Worm (Caenorhabditis elegans) whole organism, L2 larva: ENCODE measurements around the gene col-107.

Experiments
- F13H6.1 ChIP-seq: sonication (generic microtip); optimal IDR thresholded peaks from 2 replicates; lab custom pipeline; 2016; ENCODE audit warnings: missing genetic modification characterization, missing compliant biosample characterization
- Y55F3AM.14 ChIP-seq: fragments of 200-800 bp; sonication (Bioruptor generic); optimal IDR thresholded peaks from 2 replicates; lab custom pipeline; 2018; ENCODE audit warnings: mild to moderate bottlenecking, missing genetic modification characterization, missing compliant biosample characterization
- ZK546.5 ChIP-seq: sonication (generic microtip); optimal IDR thresholded peaks from 2 replicates; lab custom pipeline; 2017; ENCODE audit warnings: missing biosample characterization, missing genetic modification characterization
- alr-1 ChIP-seq: fragments of 150-350 bp; optimal IDR thresholded peaks from 2 replicates; lab custom pipeline; 2014; ENCODE audit warnings: missing biosample characterization, missing genetic modification characterization
- ama-1 ChIP-seq: fragments of 150-350 bp; optimal IDR thresholded peaks from 2 replicates; lab custom pipeline; 2018; ENCODE audit warnings: inconsistent platforms
- blmp-1 ChIP-seq: sonication (generic microtip); optimal IDR thresholded peaks from 2 replicates; lab custom pipeline; 2017; ENCODE audit warnings: missing genetic modification characterization, mild to moderate bottlenecking, missing compliant biosample characterization, antibody characterized with exemption, moderate library complexity; ENCODE audit not compliant: insufficient read depth
- ceh-16 ChIP-seq: fragments of 150-350 bp; optimal IDR thresholded peaks from 2 replicates; lab custom pipeline; 2014; ENCODE audit warnings: missing biosample characterization, missing genetic modification characterization
- ceh-82 ChIP-seq: fragments of 150-350 bp; optimal IDR thresholded peaks from 2 replicates; lab custom pipeline; 2014; ENCODE audit warnings: missing biosample characterization, missing genetic modification characterization
- crh-2 ChIP-seq: sonication (generic microtip); optimal IDR thresholded peaks from 2 replicates; lab custom pipeline; 2017; ENCODE audit warnings: missing biosample characterization, missing genetic modification characterization
- dmd-4 ChIP-seq: sonication (generic microtip); optimal IDR thresholded peaks from 2 replicates; lab custom pipeline; 2017; ENCODE audit warnings: missing biosample characterization, missing genetic modification characterization
- egl-27 ChIP-seq: sonication (generic microtip); optimal IDR thresholded peaks from 3 replicates; lab custom pipeline; 2017; ENCODE audit warnings: missing biosample characterization, missing genetic modification reagents, missing genetic modification characterization
- elt-1 ChIP-seq: fragments of 150-350 bp; optimal IDR thresholded peaks from 2 replicates; lab custom pipeline; 2014; ENCODE audit warnings: missing biosample characterization, missing genetic modification characterization
- elt-3 ChIP-seq: sonication (generic microtip); optimal IDR thresholded peaks from 2 replicates; lab custom pipeline; 2017; ENCODE audit warnings: missing biosample characterization, missing genetic modification characterization
- fos-1 ChIP-seq: fragments of 150-350 bp; optimal IDR thresholded peaks from 2 replicates; lab custom pipeline; 2014; ENCODE audit warnings: missing biosample characterization, missing genetic modification characterization
- gmeb-1 ChIP-seq: fragments of 150-350 bp; optimal IDR thresholded peaks from 2 replicates; lab custom pipeline; 2014; ENCODE audit warnings: missing biosample characterization, missing genetic modification characterization
- lin-11 ChIP-seq: fragments of 150-350 bp; sonication (generic microtip); optimal IDR thresholded peaks from 2 replicates; lab custom pipeline; 2014; ENCODE audit warnings: missing biosample characterization, missing genetic modification characterization, inconsistent platforms, mixed read lengths
- lin-39 ChIP-seq: fragments of 150-350 bp; optimal IDR thresholded peaks from 2 replicates; lab custom pipeline; 2014; ENCODE audit warnings: missing biosample characterization, missing genetic modification reagents, missing genetic modification characterization
- lsy-2 ChIP-seq, 2 experiments: fragments of 150-350 bp in 1 of 2; sonication (generic microtip) in 1 of 2; optimal IDR thresholded peaks; 2 replicates each; lab custom pipeline; 2014 to 2017; ENCODE audit warnings: missing biosample characterization in 2 of 2, missing genetic modification characterization in 2 of 2
- mab-5 ChIP-seq: fragments of 150-350 bp; optimal IDR thresholded peaks from 2 replicates; lab custom pipeline; 2014; ENCODE audit warnings: missing biosample characterization, missing genetic modification characterization
- mbf-1 ChIP-seq: sonication (generic microtip); optimal IDR thresholded peaks from 2 replicates; lab custom pipeline; 2017; ENCODE audit warnings: missing biosample characterization, missing genetic modification characterization
- mdl-1 ChIP-seq, 2 experiments: fragments of 150-350 bp in 1 of 2; sonication (generic microtip) in 1 of 2; optimal IDR thresholded peaks; 2 replicates each; lab custom pipeline; 2017; ENCODE audit warnings: missing biosample characterization in 2 of 2, missing genetic modification characterization in 2 of 2
- nhr-10 ChIP-seq: sonication (generic microtip); optimal IDR thresholded peaks from 2 replicates; lab custom pipeline; 2017; ENCODE audit warnings: missing biosample characterization, missing genetic modification characterization
- nhr-11 ChIP-seq: fragments of 150-350 bp; optimal IDR thresholded peaks from 2 replicates; lab custom pipeline; 2014; ENCODE audit warnings: missing biosample characterization, missing genetic modification characterization
- nhr-12 ChIP-seq: fragments of 150-350 bp; optimal IDR thresholded peaks from 2 replicates; lab custom pipeline; 2014; ENCODE audit warnings: missing biosample characterization, missing genetic modification characterization
- nhr-129 ChIP-seq: fragments of 150-350 bp; optimal IDR thresholded peaks from 2 replicates; lab custom pipeline; 2014; ENCODE audit warnings: missing biosample characterization, missing genetic modification characterization
- nhr-237 ChIP-seq: fragments of 150-350 bp; optimal IDR thresholded peaks from 2 replicates; lab custom pipeline; 2014; ENCODE audit warnings: missing biosample characterization, missing genetic modification characterization
- nhr-25 ChIP-seq: fragments of 150-350 bp; sonication (generic microtip); optimal IDR thresholded peaks from 3 replicates; lab custom pipeline; 2014; ENCODE audit warnings: missing biosample characterization, missing genetic modification characterization
- nhr-77 ChIP-seq: fragments of 150-350 bp; optimal IDR thresholded peaks from 2 replicates; lab custom pipeline; 2014; ENCODE audit warnings: missing biosample characterization, missing genetic modification characterization
- peb-1 ChIP-seq: fragments of 150-350 bp; optimal IDR thresholded peaks from 2 replicates; lab custom pipeline; 2014; ENCODE audit warnings: missing biosample characterization, missing genetic modification characterization
- skn-1 ChIP-seq: sonication (generic microtip); optimal IDR thresholded peaks from 2 replicates; lab custom pipeline; 2017; ENCODE audit warnings: missing biosample characterization, missing genetic modification characterization
- sma-9 ChIP-seq, 2 experiments: fragments of 150-350 bp in 1 of 2; sonication (generic microtip) in 1 of 2; optimal IDR thresholded peaks; 2 replicates each; lab custom pipeline; 2014 to 2016; ENCODE audit warnings: missing genetic modification characterization in 2 of 2, mild to moderate bottlenecking in 1 of 2, missing biosample characterization in 1 of 2, missing compliant biosample characterization in 1 of 2, missing genetic modification reagents in 1 of 2, moderate library complexity in 1 of 2
- snpc-4 ChIP-seq: fragments of 150-350 bp; optimal IDR thresholded peaks from 2 replicates; lab custom pipeline; 2014; ENCODE audit warnings: missing biosample characterization, missing genetic modification characterization
- unc-39 ChIP-seq: fragments of 150-350 bp; optimal IDR thresholded peaks from 2 replicates; lab custom pipeline; 2014; ENCODE audit warnings: missing biosample characterization, missing genetic modification characterization
- unc-62 ChIP-seq: fragments of 150-350 bp; optimal IDR thresholded peaks from 2 replicates; lab custom pipeline; 2014; ENCODE audit warnings: missing biosample characterization, missing genetic modification reagents, missing genetic modification characterization
- zag-1 ChIP-seq: fragments of 150-350 bp; optimal IDR thresholded peaks from 2 replicates; lab custom pipeline; 2014; ENCODE audit warnings: missing biosample characterization, missing genetic modification characterization
- ztf-1 ChIP-seq: fragments of 200-800 bp; sonication (Bioruptor generic); conservative IDR thresholded peaks from 2 replicates; pipeline ENCODE4 v1.3.6; 2022; ENCODE audit warnings: missing genetic modification characterization, missing compliant biosample characterization
- ztf-11 ChIP-seq: sonication (generic microtip); optimal IDR thresholded peaks from 2 replicates; lab custom pipeline; 2017; ENCODE audit warnings: missing biosample characterization, missing genetic modification characterization
- ztf-4 ChIP-seq: fragments of 150-350 bp; optimal IDR thresholded peaks from 2 replicates; lab custom pipeline; 2014; ENCODE audit warnings: missing biosample characterization, missing genetic modification characterization

Gene col-107

ce11 chrIV:1548457-1548861 is at the start of gene col-107:
Gene col-107 (plus strand): TSS chrIV:1548721.
- peak; percentile 89 for TF ChIP-seq ama-1 (lab: Kevin White, UChicago)
- TF ChIP-seq gmeb-1 (tag; lab: Kevin White, UChicago), result no peak
- TF ChIP-seq alr-1 (tag; lab: Kevin White, UChicago), result no peak
- TF ChIP-seq crh-2 (tag; lab: Kevin White, UChicago), result no peak
- TF ChIP-seq ztf-4 (tag; lab: Kevin White, UChicago), result no peak
- no peak for TF ChIP-seq egl-27 (tag; lab: Kevin White, UChicago)
- no peak for TF ChIP-seq fos-1 (tag; lab: Kevin White, UChicago)
- peak; percentile 12 for TF ChIP-seq blmp-1 (tag; lab: Kevin White, UChicago)
- TF ChIP-seq snpc-4, result no peak
- TF ChIP-seq ztf-1 (GFP tag; lab: Robert Waterston, UW), result no peak
- no peak for TF ChIP-seq mdl-1 (tag; optimal IDR thresholded peaks at IDR 0.05; lab: Kevin White, UChicago)
- TF ChIP-seq nhr-25 (tag; lab: Kevin White, UChicago), result peak; percentile 67
- TF ChIP-seq skn-1 (tag; lab: Kevin White, UChicago), result no peak
- peak; percentile 50 for TF ChIP-seq ceh-16 (tag; lab: Kevin White, UChicago)
- TF ChIP-seq elt-3, result no peak
- no peak for TF ChIP-seq lsy-2 (tag; optimal IDR thresholded peaks at IDR 0.05; lab: Kevin White, UChicago)
- no peak for TF ChIP-seq unc-62
- no peak for TF ChIP-seq nhr-129
- TF ChIP-seq nhr-77 (tag; lab: Kevin White, UChicago), result no peak
- TF ChIP-seq, all 48 proteins: peak for 4

ce11 chrIV:1510241-1510640 is 38.3 kb upstream of the col-107 start, which contains the start of gene txt-4:
Gene txt-4 (plus strand): TSS chrIV:1510564.
- TF ChIP-seq peb-1 (tag; lab: Kevin White, UChicago) (no peak), fos-1 (tag; lab: Kevin White, UChicago) (peak; percentile 15), crh-2 (tag; lab: Kevin White, UChicago) (peak; percentile 11)

- no peak for TF ChIP-seq crh-2 (tag; lab: Kevin White, UChicago)
- no peak for TF ChIP-seq unc-39 (tag; lab: Kevin White, UChicago)
- TF ChIP-seq nhr-11 (tag; lab: Kevin White, UChicago), result no peak
- TF ChIP-seq mab-5 (tag; lab: Kevin White, UChicago), result no peak
- no peak for TF ChIP-seq lin-11 (tag; lab: Kevin White, UChicago)
- TF ChIP-seq ceh-82 (tag; lab: Kevin White, UChicago), result no peak
- no peak for TF ChIP-seq nhr-12
- TF ChIP-seq nhr-237 (tag; lab: Kevin White, UChicago), result no peak
- no peak for TF ChIP-seq ZK546.5 (tag; lab: Kevin White, UChicago)
- no peak for TF ChIP-seq elt-1 (tag; lab: Kevin White, UChicago)
- TF ChIP-seq snpc-4, result no peak
- no peak for TF ChIP-seq mdl-1 (tag; optimal IDR thresholded peaks at IDR 0.05; lab: Kevin White, UChicago)
- no peak for TF ChIP-seq lin-39 (tag; lab: Kevin White, UChicago)
Observed at ce11 chrIV:1512944-1513343, 35.6 kb upstream of the col-107 start.

ce11 chrIV:1514415-1514814 is 34.1 kb upstream of the col-107 start:
- no peak for TF ChIP-seq Y55F3AM.14 (GFP tag; lab: Kevin White, UChicago)
- TF ChIP-seq elt-3, result no peak
- TF ChIP-seq alr-1 (tag; lab: Kevin White, UChicago), result no peak
- no peak for TF ChIP-seq unc-62
- TF ChIP-seq lsy-2 (tag; optimal IDR thresholded peaks at IDR 0.05; lab: Kevin White, UChicago), result no peak
- TF ChIP-seq lin-39 (tag; lab: Kevin White, UChicago), result no peak
- no peak for TF ChIP-seq ceh-82 (tag; lab: Kevin White, UChicago)
- TF ChIP-seq ZK546.5 (tag; lab: Kevin White, UChicago), result no peak
- no peak for TF ChIP-seq fos-1 (tag; lab: Kevin White, UChicago)
- no peak for TF ChIP-seq unc-39 (tag; lab: Kevin White, UChicago)
- TF ChIP-seq crh-2 (tag; lab: Kevin White, UChicago), result no peak
- TF ChIP-seq ztf-1 (GFP tag; lab: Robert Waterston, UW), result no peak
- no peak for TF ChIP-seq dmd-4 (tag; lab: Kevin White, UChicago)

ce11 chrIV:1515891-1516290 is 32.6 kb upstream of the col-107 start:
- TF ChIP-seq ztf-11 (tag; lab: Kevin White, UChicago), result no peak
- no peak for TF ChIP-seq dmd-4 (tag; lab: Kevin White, UChicago)
- TF ChIP-seq snpc-4, result no peak
- no peak for TF ChIP-seq fos-1 (tag; lab: Kevin White, UChicago)
- no peak for TF ChIP-seq nhr-77 (tag; lab: Kevin White, UChicago)
- TF ChIP-seq blmp-1 (tag; lab: Kevin White, UChicago), result no peak
- no peak for TF ChIP-seq lsy-2 (tag; optimal IDR thresholded peaks at IDR 0.05; lab: Kevin White, UChicago)
- no peak for TF ChIP-seq alr-1 (tag; lab: Kevin White, UChicago)
- TF ChIP-seq F13H6.1 (tag; lab: Kevin White, UChicago), result no peak
- TF ChIP-seq elt-3, result no peak
- TF ChIP-seq zag-1 (tag; lab: Kevin White, UChicago), result no peak
- TF ChIP-seq lin-39 (tag; lab: Kevin White, UChicago), result no peak
- no peak for TF ChIP-seq nhr-237 (tag; lab: Kevin White, UChicago)
- no peak for TF ChIP-seq nhr-25 (tag; lab: Kevin White, UChicago)
- TF ChIP-seq nhr-10, result no peak
- TF ChIP-seq Y55F3AM.14 (GFP tag; lab: Kevin White, UChicago), result no peak
- no peak for TF ChIP-seq sma-9 (GFP tag; optimal IDR thresholded peaks at IDR 0.05; lab: Kevin White, UChicago)
- TF ChIP-seq sma-9 (tag; optimal IDR thresholded peaks at IDR 0.05; lab: Kevin White, UChicago), result no peak
- no peak for TF ChIP-seq mbf-1 (tag; lab: Kevin White, UChicago)
